Fruit fly (Drosophila melanogaster): ENCODE data around the gene CG42304.

The CG42304 gene

DNA sequence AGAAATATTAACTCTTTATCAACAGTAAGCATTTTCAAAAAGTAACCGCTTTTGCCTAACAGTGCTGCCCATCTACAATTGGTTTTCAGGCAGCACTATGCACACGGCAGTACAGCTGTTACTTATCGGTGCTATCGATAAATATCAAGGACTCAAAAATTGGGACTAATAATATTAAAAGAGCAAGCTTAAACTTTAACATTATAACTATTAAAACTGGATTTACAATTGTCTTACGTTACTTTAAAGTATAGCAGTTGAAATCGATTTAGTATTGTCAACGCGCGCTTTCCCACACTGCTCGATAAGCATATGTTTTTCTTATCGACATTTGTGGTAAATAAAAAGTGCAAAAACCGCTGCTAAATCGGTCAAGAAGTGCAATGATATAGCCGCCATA, 20.5 kb upstream of the CG42304 start, which contains the start of the genes CG42245 and MEP-1 (continued):
- TF ChIP-seq MESR4 (GFP tag; optimal IDR thresholded peaks at IDR 0.05) (peak; percentile 46), bbx (GFP tag; IDR thresholded peaks at IDR 0.05; ENCODE audit: partially characterized antibody) (peak; percentile 73), CG3407 (GFP tag; optimal IDR thresholded peaks at IDR 0.05) (peak; percentile 16), cwo (GFP tag; optimal IDR thresholded peaks at IDR 0.05) (no peak), kah (GFP tag; optimal IDR thresholded peaks at IDR 0.05) (no peak), zf30C (GFP tag; optimal IDR thresholded peaks at IDR 0.05) (no peak), CG11398 (GFP tag; optimal IDR thresholded peaks at IDR 0.05) (peak; percentile 37), Mad (GFP tag; optimal IDR thresholded peaks at IDR 0.05) (peak; percentile 54), CG18619 (GFP tag; optimal IDR thresholded peaks at IDR 0.05) (peak; percentile 25), row (GFP tag; IDR thresholded peaks at IDR 0.05) (no peak), HHEX (GFP tag; optimal IDR thresholded peaks at IDR 0.05) (peak; percentile 48), dati (GFP tag; IDR thresholded peaks at IDR 0.05) (no peak), D (optimal IDR thresholded peaks at IDR 0.05) (no peak), D (GFP tag; optimal IDR thresholded peaks at IDR 0.05) (no peak), Dad (GFP tag; optimal IDR thresholded peaks at IDR 0.05) (peak; percentile 57), Dfd (GFP tag; optimal IDR thresholded peaks at IDR 0.05) (no peak)

- TF ChIP-seq Hr51 (GFP tag; optimal IDR thresholded peaks at IDR 0.05) = no peak
- TF ChIP-seq CG6765 (GFP tag; optimal IDR thresholded peaks at IDR 0.05) = no peak
- TF ChIP-seq Abd-B (GFP tag; optimal IDR thresholded peaks at IDR 0.05) = no peak
- TF ChIP-seq CG32532 (GFP tag; IDR thresholded peaks at IDR 0.05) = no peak
- TF ChIP-seq lola (GFP tag; optimal IDR thresholded peaks at IDR 0.05) = peak in 1 of 3 experiments; percentile 62
- TF ChIP-seq Six4 (GFP tag; optimal IDR thresholded peaks at IDR 0.05) = no peak
- TF ChIP-seq CG13287 (GFP tag; IDR thresholded peaks at IDR 0.05; ENCODE audit: partially characterized antibody) = peak; percentile 55; the same call in 1 of the 2 replicates
- TF ChIP-seq MBD-R2 (GFP tag; IDR thresholded peaks at IDR 0.05) = no peak
- TF ChIP-seq CG9727 (GFP tag; optimal IDR thresholded peaks at IDR 0.05) = no peak
- TF ChIP-seq CG12236 (GFP tag; optimal IDR thresholded peaks at IDR 0.05) = no peak
- no peak for TF ChIP-seq run (tag; optimal IDR thresholded peaks at IDR 0.05)
- no peak for TF ChIP-seq CG3281 (GFP tag; optimal IDR thresholded peaks at IDR 0.05)
- no peak for TF ChIP-seq CG17568 (GFP tag; optimal IDR thresholded peaks at IDR 0.05)
- no peak for TF ChIP-seq CG7372 (GFP tag; IDR thresholded peaks at IDR 0.05)
- TF ChIP-seq CG3163 (GFP tag; optimal IDR thresholded peaks at IDR 0.05) = peak; percentile 14
- TF ChIP-seq NC2α (GFP tag; optimal IDR thresholded peaks at IDR 0.05) = no peak
- peak; percentile 82 for TF ChIP-seq Med (GFP tag)
- TF ChIP-seq CG2199 (GFP tag; IDR thresholded peaks at IDR 0.05) = 0 out of 3 replicates have a peak, but pooled peaks have one; percentile 20
- TF ChIP-seq jumu (GFP tag; optimal IDR thresholded peaks at IDR 0.05) = peak; percentile 1
- no peak for TF ChIP-seq CG6254 (GFP tag; optimal IDR thresholded peaks at IDR 0.05)
- TF ChIP-seq MESR4 (GFP tag; optimal IDR thresholded peaks at IDR 0.05) = peak; percentile 94
- TF ChIP-seq CHES-1-like (GFP tag; optimal IDR thresholded peaks at IDR 0.05) = peak; percentile 11
- no peak for TF ChIP-seq ci (GFP tag; IDR thresholded peaks at IDR 0.05)
- TF ChIP-seq Dll (GFP tag; IDR thresholded peaks at IDR 0.05; ENCODE audit: partially characterized antibody) = 0 out of 4 replicates have a peak, but pooled peaks have one; percentile 26
- TF ChIP-seq tup (GFP tag; optimal IDR thresholded peaks at IDR 0.05) = no peak
- TF ChIP-seq D19A (tag; optimal IDR thresholded peaks at IDR 0.05) = peak; percentile 93
- no peak for TF ChIP-seq CG2712 (tag; optimal IDR thresholded peaks at IDR 0.05)
- no peak for TF ChIP-seq zen (tag; optimal IDR thresholded peaks at IDR 0.05)
- TF ChIP-seq Ets97D (GFP tag; optimal IDR thresholded peaks at IDR 0.05) = peak; percentile 14
- no peak for TF ChIP-seq dmrt99B (tag; optimal IDR thresholded peaks at IDR 0.05)
- TF ChIP-seq CG3407 (GFP tag; optimal IDR thresholded peaks at IDR 0.05) = no peak
- TF ChIP-seq fu2 (GFP tag; optimal IDR thresholded peaks at IDR 0.05) = peak; percentile 31
- TF ChIP-seq Gug (GFP tag; IDR thresholded peaks at IDR 0.05) = no peak
- TF ChIP-seq CG12071 (GFP tag; optimal IDR thresholded peaks at IDR 0.05) = no peak
These were observed 19.7 kb upstream of the CG42304 start for dm6 chr3L:2632048-2632762.

All from whole organism, embryonic.